Worm (Caenorhabditis elegans) whole organism, L1 larva: ENCODE data around the gene F14B8.5.

Source experiments
- aha-1 ChIP-seq: fragments of 150-350 bp; optimal IDR thresholded peaks from 2 replicates; lab custom pipeline; 2014; ENCODE audit warnings: missing biosample characterization, missing genetic modification characterization
- ama-1 ChIP-seq: fragments of 150-350 bp; optimal IDR thresholded peaks from 2 replicates; lab custom pipeline; 2014
- blmp-1 ChIP-seq: fragments of 150-350 bp; optimal IDR thresholded peaks from 2 replicates; lab custom pipeline; 2014; ENCODE audit warnings: missing biosample characterization, missing genetic modification characterization
- efl-1 ChIP-seq, 4 experiments: fragments of 150-350 bp; optimal IDR thresholded peaks in 3 of 4; peaks in 1 of 4; 1 replicate in 1 of 4; 2 replicates in 3 of 4; lab custom pipeline; 2014; ENCODE audit warnings: missing biosample characterization in 2 of 4, missing genetic modification characterization in 2 of 4, missing genetic modification reagents in 2 of 4
- fkh-4 ChIP-seq: sonication (generic microtip); optimal IDR thresholded peaks from 2 replicates; lab custom pipeline; 2016; ENCODE audit warnings: missing compliant biosample characterization, missing genetic modification characterization, borderline replicate concordance
- grh-1 ChIP-seq: fragments of 200-800 bp; sonication (Bioruptor generic); IDR thresholded peaks from 2 replicates; pipeline ENCODE4 v1.3.6; 2022; ENCODE audit warnings: missing genetic modification reagents, missing genetic modification characterization, missing compliant biosample characterization
- isw-1 ChIP-seq: fragments of 200-800 bp; sonication (Bioruptor generic); IDR thresholded peaks from 2 replicates; pipeline ENCODE4 v1.3.6; 2022; ENCODE audit warnings: missing genetic modification characterization, missing compliant biosample characterization
- lin-15B ChIP-seq: fragments of 150-350 bp; sonication (generic microtip); optimal IDR thresholded peaks from 3 replicates; lab custom pipeline; 2014; ENCODE audit warnings: missing biosample characterization, missing genetic modification characterization
- nhr-19 ChIP-seq: fragments of 200-800 bp; sonication (Bioruptor generic); conservative IDR thresholded peaks from 2 replicates; pipeline ENCODE4 v1.3.6; 2022; ENCODE audit warnings: missing genetic modification characterization, missing compliant biosample characterization
- nhr-77 ChIP-seq: fragments of 150-350 bp; optimal IDR thresholded peaks from 2 replicates; lab custom pipeline; 2014; ENCODE audit warnings: missing biosample characterization, missing genetic modification characterization
- pag-3 ChIP-seq: sonication (generic microtip); optimal IDR thresholded peaks from 2 replicates; lab custom pipeline; 2017; ENCODE audit warnings: missing genetic modification characterization, mild to moderate bottlenecking, missing compliant biosample characterization, antibody characterized with exemption, borderline replicate concordance; ENCODE audit not compliant: insufficient read depth
- unc-86 ChIP-seq: sonication (generic microtip); optimal IDR thresholded peaks from 2 replicates; lab custom pipeline; 2016; ENCODE audit warnings: missing genetic modification characterization, missing compliant biosample characterization
- ztf-11 ChIP-seq, 2 experiments: sonication (generic microtip); optimal IDR thresholded peaks; 2 replicates each; lab custom pipeline; 2016 to 2017; ENCODE audit warnings: missing genetic modification characterization in 2 of 2, missing biosample characterization in 1 of 2, missing compliant biosample characterization in 1 of 2

DNA sequence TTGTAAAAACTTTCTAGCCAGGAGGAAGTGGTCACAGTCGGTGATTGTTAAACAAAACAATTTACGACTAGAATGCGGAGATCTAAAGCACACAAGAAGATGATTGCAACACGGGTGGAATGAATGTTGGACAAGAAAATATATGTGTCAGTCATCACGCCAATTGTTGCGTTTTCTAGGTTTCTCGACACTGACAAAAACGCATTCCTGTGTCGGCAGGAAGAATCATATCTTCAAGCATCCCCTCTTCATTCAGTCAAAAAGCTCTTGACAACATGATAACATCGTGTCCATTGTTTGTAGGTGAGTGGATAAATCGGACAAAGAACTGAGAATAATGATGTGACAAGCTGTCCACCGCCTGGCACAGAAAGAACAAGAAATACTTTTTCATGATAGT, 31.0 kb upstream of the F14B8.5 start:
- TF ChIP-seq grh-1 (GFP tag; lab: Robert Waterston, UW) (no peak), ama-1 (lab: Kevin White, UChicago) (no peak), unc-86 (tag; lab: Kevin White, UChicago) (no peak), ztf-11 (tag; optimal IDR thresholded peaks at IDR 0.05; lab: Kevin White, UChicago) (no peak), pag-3 (no peak), blmp-1 (tag; lab: Kevin White, UChicago) (no peak), aha-1 (tag; lab: Kevin White, UChicago) (no peak), efl-1 (optimal IDR thresholded peaks at IDR 0.05; lab: Kevin White, UChicago) (no peak), efl-1 (GFP tag; optimal IDR thresholded peaks at IDR 0.05 in 1 of 2; lab: Kevin White, UChicago) (no peak), fkh-4 (tag; lab: Kevin White, UChicago) (no peak), lin-15B (tag; lab: Kevin White, UChicago) (no peak), nhr-77 (tag; lab: Kevin White, UChicago) (no peak), nhr-19 (GFP tag; lab: Robert Waterston, UW) (no peak), isw-1 (GFP tag; lab: Robert Waterston, UW) (no peak)
